Worm (Caenorhabditis elegans): ENCODE results near the gene mff-1.
A peak's percentile ranks its signal among the peaks of the same experiment; 100 is the strongest.

Gene mff-1

DNA sequence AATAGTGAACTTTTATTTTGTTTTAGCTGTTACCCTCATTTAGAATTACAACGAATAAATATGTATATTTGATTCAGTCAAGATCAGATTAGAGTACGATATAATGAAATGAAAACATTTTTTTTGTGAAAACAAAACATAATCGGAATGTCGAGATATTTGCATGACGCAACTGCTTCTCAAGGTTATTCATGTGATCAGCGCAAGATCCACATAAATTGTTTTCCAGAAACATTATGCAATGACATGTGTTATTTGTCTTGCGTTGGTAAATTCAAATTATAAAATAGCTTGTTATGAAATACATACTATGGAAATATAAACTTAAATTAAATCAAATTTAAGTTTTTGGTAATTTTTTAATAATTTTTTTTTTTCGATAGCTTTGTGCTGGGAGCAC lies 12.5 kb upstream of the mff-1 start:
- TF ChIP-seq unc-39 (tag; optimal IDR thresholded peaks at IDR 0.05) (no peak), ces-1 (GFP tag; optimal IDR thresholded peaks at IDR 0.05) (no peak), zip-8 (tag; optimal IDR thresholded peaks at IDR 0.05) (peak; percentile 66)

DNA sequence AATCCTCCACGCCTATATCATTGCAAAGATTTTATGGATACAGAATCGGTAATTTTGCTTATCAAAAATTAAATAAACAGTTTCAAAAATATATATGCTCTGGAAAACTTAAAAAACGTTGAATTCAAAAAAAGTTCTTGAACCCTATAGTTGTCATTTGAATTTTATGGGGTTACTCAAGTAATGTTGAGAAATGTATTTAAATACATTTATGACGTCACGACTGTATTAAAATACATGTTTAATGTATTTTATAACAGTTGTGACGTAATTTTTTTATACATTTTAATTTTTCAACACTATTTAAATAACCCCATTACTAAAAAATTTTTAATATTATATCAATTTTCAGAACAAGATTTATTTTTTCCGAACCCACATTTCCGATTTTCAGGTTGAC lies 9.1 kb upstream of the mff-1 start:
- TF ChIP-seq lin-32 (GFP tag; optimal IDR thresholded peaks at IDR 0.05) (no peak), zip-8 (tag; optimal IDR thresholded peaks at IDR 0.05) (peak; percentile 92)

DNA sequence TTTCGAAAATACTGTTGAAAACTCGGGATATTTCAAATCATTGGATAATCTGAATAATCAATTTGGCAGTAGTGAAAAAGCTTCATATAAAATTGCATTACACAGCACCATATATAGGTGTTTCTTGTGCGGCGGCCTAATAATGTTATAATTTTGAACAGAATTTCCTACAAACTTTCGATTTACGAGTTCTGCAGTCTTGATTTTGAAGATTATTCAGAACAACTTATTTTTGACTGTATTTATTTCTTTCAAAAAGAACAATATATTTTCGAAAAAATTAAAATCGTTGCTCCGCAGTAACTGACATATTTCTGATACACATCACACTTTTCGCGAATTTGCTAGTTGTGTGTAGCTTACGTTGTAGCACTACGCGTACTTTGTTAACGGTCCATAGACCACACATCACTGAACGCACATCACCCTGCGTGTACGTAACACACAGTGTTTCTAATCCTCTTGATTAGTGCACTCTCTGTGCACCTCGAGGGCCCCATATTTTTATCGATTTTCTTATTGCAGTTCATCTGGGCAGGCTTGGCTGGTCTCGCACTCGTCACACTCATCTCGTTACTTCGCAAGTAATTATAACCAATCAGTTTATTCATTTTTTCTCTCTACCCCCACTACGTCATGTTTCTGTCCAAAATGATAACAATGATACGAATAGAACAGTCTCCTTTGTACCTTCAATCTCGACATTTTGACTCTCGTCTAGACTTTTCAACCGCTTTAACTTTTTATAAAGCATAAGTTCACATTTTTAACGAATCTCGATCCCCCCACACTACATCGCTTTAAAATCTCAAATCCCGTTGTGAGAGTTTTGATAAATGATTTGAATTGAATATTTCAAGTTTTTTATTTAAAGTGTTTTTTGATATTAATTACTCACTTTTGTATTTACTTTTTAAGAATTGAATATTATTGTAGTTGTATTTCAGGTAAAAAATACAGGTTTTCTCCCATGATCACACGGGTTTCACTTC lies 3.8 kb upstream of the mff-1 start, which contains the start of the genes F11C1.1 and vwa-8:
TSS of gene F11C1.1 (minus strand) at position 51 of the 992 bp plus-strand sequence.
TSS of gene vwa-8 (plus strand) at position 942 of the 992 bp plus-strand sequence.
- peak; percentile 29 for TF ChIP-seq ceh-39 (tag; optimal IDR thresholded peaks at IDR 0.05)
- TF ChIP-seq blmp-1 (tag; optimal IDR thresholded peaks at IDR 0.05): no peak

DNA sequence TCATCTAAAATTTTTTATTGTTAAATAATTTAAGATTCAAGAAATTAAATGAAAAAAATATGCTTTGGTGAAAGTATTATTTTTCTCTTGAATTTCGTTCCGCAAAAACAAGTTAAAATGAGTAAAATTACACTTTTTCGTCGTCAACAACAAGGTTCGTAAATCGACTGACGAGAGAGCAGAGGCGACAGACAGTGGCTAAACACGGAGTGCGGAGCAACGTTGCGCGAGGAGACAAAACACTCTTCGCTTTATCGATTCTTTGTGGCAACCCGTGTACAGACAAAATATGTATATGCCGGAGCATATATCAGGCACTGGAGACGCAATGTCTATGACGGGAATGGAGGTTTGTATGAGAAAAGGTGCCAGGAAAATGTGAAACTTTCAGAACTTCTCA lies 2.2 kb upstream of the mff-1 start, which contains the start of gene F11C1.7:
TSS of gene F11C1.7 (plus strand) at position 140 of the 400 bp plus-strand sequence.
- TF ChIP-seq ceh-39 (tag; optimal IDR thresholded peaks at IDR 0.05): peak; percentile 63
- peak; percentile 6 for TF ChIP-seq pha-4 (tag; optimal IDR thresholded peaks at IDR 0.05)
- TF ChIP-seq unc-120 (tag; optimal IDR thresholded peaks at IDR 0.05; ENCODE audit: poor library complexity, severe bottlenecking): peak; percentile 70
- TF ChIP-seq sptf-1 (tag; optimal IDR thresholded peaks at IDR 0.05): no peak
- no peak for TF ChIP-seq elt-1 (tag; optimal IDR thresholded peaks at IDR 0.05; ENCODE audit: borderline replicate concordance, insufficient read depth)
- TF ChIP-seq unc-39 (tag; optimal IDR thresholded peaks at IDR 0.05): no peak
- TF ChIP-seq nhr-28 (tag; optimal IDR thresholded peaks at IDR 0.05): no peak
- no peak for TF ChIP-seq ceh-43 (GFP tag; optimal IDR thresholded peaks at IDR 0.05)
- no peak for TF ChIP-seq zip-8 (tag; optimal IDR thresholded peaks at IDR 0.05)
- TF ChIP-seq mep-1 (tag; optimal IDR thresholded peaks at IDR 0.05): peak; percentile 38

DNA sequence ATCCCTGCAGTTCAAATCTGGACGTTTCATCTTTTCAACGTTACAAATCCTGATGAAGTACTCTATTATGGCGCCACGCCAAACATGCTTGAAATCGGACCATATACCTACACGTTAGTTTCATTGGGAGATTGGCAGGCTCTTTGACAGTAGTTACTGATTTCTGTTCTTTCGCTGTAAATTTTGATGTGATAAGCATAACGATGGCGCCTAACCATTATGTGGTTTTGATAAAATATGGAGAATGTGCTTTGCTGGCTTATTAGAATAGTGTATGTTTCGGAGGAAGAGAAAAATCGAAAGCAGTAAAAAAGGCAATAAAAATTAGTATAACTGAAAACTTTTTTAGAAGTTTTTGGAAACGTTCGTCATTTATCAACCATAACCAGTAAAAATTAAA lies 4.3 kb downstream of the mff-1 start:
- TF ChIP-seq lin-13 (tag; optimal IDR thresholded peaks at IDR 0.05) (no peak), bed-3 (GFP tag; optimal IDR thresholded peaks at IDR 0.05) (no peak), nhr-28 (tag; optimal IDR thresholded peaks at IDR 0.05) (no peak), nhr-76 (tag; optimal IDR thresholded peaks at IDR 0.05) (no peak), elt-3 (tag; optimal IDR thresholded peaks at IDR 0.05) (no peak), zip-8 (tag; optimal IDR thresholded peaks at IDR 0.05) (no peak), lin-32 (GFP tag; optimal IDR thresholded peaks at IDR 0.05) (no peak), sptf-1 (tag; optimal IDR thresholded peaks at IDR 0.05) (no peak), ztf-11 (tag; optimal IDR thresholded peaks at IDR 0.05) (no peak), ceh-43 (GFP tag; optimal IDR thresholded peaks at IDR 0.05) (no peak), snpc-4 (tag; optimal IDR thresholded peaks at IDR 0.05) (no peak), ceh-83 (GFP tag; optimal IDR thresholded peaks at IDR 0.05) (no peak), ham-2 (GFP tag; optimal IDR thresholded peaks at IDR 0.05) (no peak), mep-1 (tag; optimal IDR thresholded peaks at IDR 0.05) (no peak), unc-39 (tag; optimal IDR thresholded peaks at IDR 0.05) (no peak), ceh-39 (tag; optimal IDR thresholded peaks at IDR 0.05) (no peak), cnd-1 (tag; optimal IDR thresholded peaks at IDR 0.05) (no peak), nhr-2 (tag; optimal IDR thresholded peaks at IDR 0.05) (no peak)

DNA sequence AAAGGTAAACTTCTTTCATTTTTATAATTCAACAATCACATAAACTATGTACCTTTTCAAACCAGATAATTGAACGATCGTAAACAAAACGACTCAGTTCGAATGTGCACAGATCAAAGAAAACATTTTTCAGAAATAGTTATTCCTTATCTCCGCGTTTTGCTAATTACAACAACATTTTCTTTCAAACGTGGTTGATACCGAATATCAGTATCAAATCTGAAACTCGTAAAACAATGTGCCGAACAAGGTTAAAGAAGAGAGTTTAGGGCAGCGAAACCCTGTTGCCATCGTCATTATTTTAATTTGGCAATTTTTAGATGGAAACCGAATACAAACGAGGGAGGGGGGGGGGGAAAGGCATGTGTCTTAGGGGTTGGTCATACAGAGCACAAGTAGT lies 5.6 kb downstream of the mff-1 start, which contains the start of gene scav-4:
TSS of gene scav-4 (plus strand) at position 383 of the 400 bp plus-strand sequence.
- TF ChIP-seq lin-13 (tag; optimal IDR thresholded peaks at IDR 0.05): no peak
- TF ChIP-seq ces-1 (GFP tag; optimal IDR thresholded peaks at IDR 0.05): no peak
- no peak for TF ChIP-seq flh-1 (GFP tag; optimal IDR thresholded peaks at IDR 0.05)
- TF ChIP-seq sem-2 (GFP tag; optimal IDR thresholded peaks at IDR 0.05): no peak
- TF ChIP-seq unc-62 (GFP tag; optimal IDR thresholded peaks at IDR 0.05): no peak
- TF ChIP-seq nhr-12 (tag; optimal IDR thresholded peaks at IDR 0.05): no peak
- no peak for TF ChIP-seq M03D4.4 (tag; optimal IDR thresholded peaks at IDR 0.05)

Data from whole organism, mixed stage, embryonic.